Worm (Caenorhabditis elegans) whole organism, late embryonic: ENCODE data around the gene W07G4.5.

Experiments used
- K02D7.2 ChIP-seq: sonication (generic microtip); optimal IDR thresholded peaks from 2 replicates; lab custom pipeline; 2017; ENCODE audit warnings: mild to moderate bottlenecking, missing genetic modification characterization, missing compliant biosample characterization
- ama-1 ChIP-seq: fragments of 150-350 bp; optimal IDR thresholded peaks from 2 replicates; lab custom pipeline; 2014
- ceh-14 ChIP-seq: sonication (generic microtip); optimal IDR thresholded peaks from 2 replicates; lab custom pipeline; 2016; ENCODE audit warnings: missing genotype, missing genetic modification characterization, missing compliant biosample characterization
- ceh-30 ChIP-seq: fragments of 150-350 bp; optimal IDR thresholded peaks from 2 replicates; lab custom pipeline; 2014; ENCODE audit warnings: missing biosample characterization, missing genetic modification characterization
- ceh-9 ChIP-seq: sonication (generic microtip); optimal IDR thresholded peaks from 2 replicates; lab custom pipeline; 2016; ENCODE audit warnings: mild to moderate bottlenecking, missing genetic modification characterization, inconsistent platforms, missing compliant biosample characterization
- dmd-4 ChIP-seq: sonication (generic microtip); optimal IDR thresholded peaks from 2 replicates; lab custom pipeline; 2016; ENCODE audit warnings: borderline replicate concordance, missing genetic modification characterization, missing compliant biosample characterization
- ets-4 ChIP-seq: sonication (generic microtip); optimal IDR thresholded peaks from 2 replicates; lab custom pipeline; 2016; ENCODE audit warnings: missing genetic modification characterization, missing compliant biosample characterization
- fkh-10 ChIP-seq: fragments of 150-350 bp; optimal IDR thresholded peaks from 2 replicates; lab custom pipeline; 2014; ENCODE audit warnings: missing biosample characterization, missing genetic modification reagents, missing genetic modification characterization
- fkh-6 ChIP-seq: sonication (generic microtip); optimal IDR thresholded peaks from 2 replicates; lab custom pipeline; 2016; ENCODE audit warnings: missing genetic modification characterization, missing compliant biosample characterization
- gmeb-2 ChIP-seq: sonication (generic microtip); optimal IDR thresholded peaks from 2 replicates; lab custom pipeline; 2016; ENCODE audit warnings: missing genetic modification characterization, inconsistent platforms, missing compliant biosample characterization
- lin-11 ChIP-seq: fragments of 200-800 bp; sonication (Bioruptor generic); optimal IDR thresholded peaks from 2 replicates; lab custom pipeline; 2018; ENCODE audit warnings: mild to moderate bottlenecking, missing genetic modification characterization, missing compliant biosample characterization
- pag-3 ChIP-seq: sonication (generic microtip); optimal IDR thresholded peaks from 2 replicates; lab custom pipeline; 2016; ENCODE audit warnings: missing compliant biosample characterization, missing genetic modification characterization, borderline replicate concordance
- pqm-1 ChIP-seq: sonication (generic microtip); optimal IDR thresholded peaks from 2 replicates; lab custom pipeline; 2016; ENCODE audit warnings: missing genetic modification characterization, missing compliant biosample characterization
- ttx-3 ChIP-seq: sonication (generic microtip); optimal IDR thresholded peaks from 2 replicates; lab custom pipeline; 2016; ENCODE audit warnings: missing genetic modification reagents, missing genetic modification characterization, missing compliant biosample characterization
- unc-3 ChIP-seq, 2 experiments: fragments of 200-800 bp in 1 of 2; sonication (Bioruptor generic) in 1 of 2; sonication (generic microtip) in 1 of 2; conservative IDR thresholded peaks in 1 of 2; optimal IDR thresholded peaks in 1 of 2; 2 replicates each; pipeline versions ENCODE4 v1.3.6 to Lab custom; 2016 to 2022; ENCODE audit warnings: missing compliant biosample characterization in 2 of 2, missing genetic modification characterization in 2 of 2, missing genetic modification reagents in 1 of 2
- unc-55 ChIP-seq: sonication (generic microtip); optimal IDR thresholded peaks from 2 replicates; lab custom pipeline; 2017; ENCODE audit warnings: missing biosample characterization, missing genetic modification reagents, missing genetic modification characterization

The W07G4.5 gene

ce11 chrV:13095654-13096053 is 47.9 kb downstream of the W07G4.5 start, which contains the start of gene C34B4.5:
Gene C34B4.5, plus strand, starts transcription at chrV:13095954.
- no peak for TF ChIP-seq ttx-3
- no peak for TF ChIP-seq pqm-1 (tag; lab: Kevin White, UChicago)
- TF ChIP-seq unc-55 (GFP tag; lab: Kevin White, UChicago): no peak
- no peak for TF ChIP-seq ama-1
- TF ChIP-seq ceh-14 (tag; lab: Kevin White, UChicago): no peak
- no peak for TF ChIP-seq gmeb-2 (tag; lab: Kevin White, UChicago)
- no peak for TF ChIP-seq unc-3 (GFP tag; conservative IDR thresholded peaks at IDR 0.05; lab: Robert Waterston, UW)
- TF ChIP-seq unc-3 (tag; optimal IDR thresholded peaks at IDR 0.05; lab: Kevin White, UChicago): no peak
- TF ChIP-seq fkh-6 (tag; lab: Kevin White, UChicago): no peak
- TF ChIP-seq dmd-4 (tag; lab: Kevin White, UChicago): no peak
- no peak for TF ChIP-seq K02D7.2 (tag; lab: Kevin White, UChicago)
- no peak for TF ChIP-seq ets-4 (tag; lab: Kevin White, UChicago)
- no peak for TF ChIP-seq fkh-10
- no peak for TF ChIP-seq pag-3 (tag; lab: Kevin White, UChicago)
- no peak for TF ChIP-seq ceh-30 (tag; lab: Kevin White, UChicago)
- no peak for TF ChIP-seq ceh-9 (tag; lab: Kevin White, UChicago)
- TF ChIP-seq lin-11 (tag; lab: Kevin White, UChicago): no peak
- TF ChIP-seq, all 69 proteins: peak for 0
